Worm (Caenorhabditis elegans) whole organism, L1 larva: ENCODE data around the gene irld-40.

Experiments used
- alr-1 ChIP-seq: fragments of 200-800 bp; sonication (Bioruptor generic); optimal IDR thresholded peaks from 2 replicates; lab custom pipeline; 2018; ENCODE audit warnings: borderline replicate concordance, mild to moderate bottlenecking, missing genetic modification characterization, missing compliant biosample characterization
- aly-2 ChIP-seq: fragments of 150-350 bp; optimal IDR thresholded peaks from 2 replicates; lab custom pipeline; 2014; ENCODE audit warnings: missing biosample characterization, missing genetic modification characterization
- ama-1 ChIP-seq: fragments of 150-350 bp; optimal IDR thresholded peaks from 2 replicates; lab custom pipeline; 2014
- ceh-63 ChIP-seq: fragments of 200-800 bp; sonication (Bioruptor generic); optimal IDR thresholded peaks from 2 replicates; lab custom pipeline; 2018; ENCODE audit warnings: mild to moderate bottlenecking, missing genetic modification characterization, missing compliant biosample characterization
- ceh-88 ChIP-seq: fragments of 200-800 bp; sonication (Bioruptor generic); IDR thresholded peaks from 2 replicates; pipeline ENCODE4 v1.3.6; 2022; ENCODE audit warnings: missing genetic modification characterization, missing compliant biosample characterization
- efl-1 ChIP-seq, 4 experiments: fragments of 150-350 bp; optimal IDR thresholded peaks in 3 of 4; peaks in 1 of 4; 1 replicate in 1 of 4; 2 replicates in 3 of 4; lab custom pipeline; 2014; ENCODE audit warnings: missing biosample characterization in 2 of 4, missing genetic modification characterization in 2 of 4, missing genetic modification reagents in 2 of 4
- elt-2 ChIP-seq: sonication (generic microtip); optimal IDR thresholded peaks from 2 replicates; lab custom pipeline; 2016; ENCODE audit warnings: missing genetic modification characterization, mild to moderate bottlenecking, inconsistent platforms, missing compliant biosample characterization, missing genetic modification reagents
- ets-5 ChIP-seq: fragments of 200-800 bp; sonication (Bioruptor generic); IDR thresholded peaks from 2 replicates; pipeline ENCODE4 v1.3.6; 2022; ENCODE audit warnings: missing genetic modification characterization, missing compliant biosample characterization
- grh-1 ChIP-seq: fragments of 200-800 bp; sonication (Bioruptor generic); IDR thresholded peaks from 2 replicates; pipeline ENCODE4 v1.3.6; 2022; ENCODE audit warnings: missing genetic modification reagents, missing genetic modification characterization, missing compliant biosample characterization
- hpl-2 ChIP-seq: fragments of 150-350 bp; optimal IDR thresholded peaks from 2 replicates; lab custom pipeline; 2014; ENCODE audit warnings: missing biosample characterization, missing genetic modification reagents, missing genetic modification characterization
- lin-35 ChIP-seq, 2 experiments: fragments of 150-350 bp; optimal IDR thresholded peaks; 2 replicates each; lab custom pipeline; 2014; ENCODE audit warnings: missing biosample characterization in 2 of 2, missing genetic modification characterization in 2 of 2, missing genetic modification reagents in 2 of 2
- mab-9 ChIP-seq: fragments of 200-800 bp; sonication (Bioruptor generic); IDR thresholded peaks from 2 replicates; pipeline ENCODE4 v1.3.6; 2022; ENCODE audit warnings: missing genetic modification reagents, missing genetic modification characterization, missing compliant biosample characterization
- mdl-1 ChIP-seq, 2 experiments: fragments of 150-350 bp; optimal IDR thresholded peaks; 2 replicates each; lab custom pipeline; 2014 to 2017; ENCODE audit warnings: missing biosample characterization in 2 of 2, missing genetic modification characterization in 2 of 2, inconsistent platforms in 1 of 2
- nhr-11 ChIP-seq: fragments of 150-350 bp; optimal IDR thresholded peaks from 2 replicates; lab custom pipeline; 2014; ENCODE audit warnings: missing biosample characterization, missing genetic modification characterization
- nhr-237 ChIP-seq: fragments of 150-350 bp; optimal IDR thresholded peaks from 2 replicates; lab custom pipeline; 2014; ENCODE audit warnings: missing biosample characterization, missing genetic modification characterization
- nhr-76 ChIP-seq: sonication (generic microtip); optimal IDR thresholded peaks from 2 replicates; lab custom pipeline; 2017; ENCODE audit warnings: missing biosample characterization, missing genetic modification characterization
- nhr-77 ChIP-seq: fragments of 150-350 bp; optimal IDR thresholded peaks from 2 replicates; lab custom pipeline; 2014; ENCODE audit warnings: missing biosample characterization, missing genetic modification characterization
- nhr-84 ChIP-seq: sonication (generic microtip); optimal IDR thresholded peaks from 2 replicates; lab custom pipeline; 2017; ENCODE audit warnings: missing biosample characterization, missing genetic modification characterization
- nhr-90 ChIP-seq: sonication (generic microtip); optimal IDR thresholded peaks from 2 replicates; lab custom pipeline; 2016; ENCODE audit warnings: mild to moderate bottlenecking, missing genetic modification characterization, missing compliant biosample characterization; ENCODE audit not compliant: poor library complexity
- swsn-7 ChIP-seq: sonication (generic microtip); optimal IDR thresholded peaks from 2 replicates; lab custom pipeline; 2016; ENCODE audit warnings: missing genetic modification characterization, missing compliant biosample characterization
- unc-98 ChIP-seq: fragments of 200-800 bp; sonication (Bioruptor generic); IDR thresholded peaks from 2 replicates; pipeline ENCODE4 v1.3.6; 2022; ENCODE audit warnings: missing genetic modification characterization, missing compliant biosample characterization
- xbp-1 ChIP-seq: sonication (generic microtip); optimal IDR thresholded peaks from 2 replicates; lab custom pipeline; 2016; ENCODE audit warnings: missing genetic modification characterization, missing compliant biosample characterization

The irld-40 gene

DNA sequence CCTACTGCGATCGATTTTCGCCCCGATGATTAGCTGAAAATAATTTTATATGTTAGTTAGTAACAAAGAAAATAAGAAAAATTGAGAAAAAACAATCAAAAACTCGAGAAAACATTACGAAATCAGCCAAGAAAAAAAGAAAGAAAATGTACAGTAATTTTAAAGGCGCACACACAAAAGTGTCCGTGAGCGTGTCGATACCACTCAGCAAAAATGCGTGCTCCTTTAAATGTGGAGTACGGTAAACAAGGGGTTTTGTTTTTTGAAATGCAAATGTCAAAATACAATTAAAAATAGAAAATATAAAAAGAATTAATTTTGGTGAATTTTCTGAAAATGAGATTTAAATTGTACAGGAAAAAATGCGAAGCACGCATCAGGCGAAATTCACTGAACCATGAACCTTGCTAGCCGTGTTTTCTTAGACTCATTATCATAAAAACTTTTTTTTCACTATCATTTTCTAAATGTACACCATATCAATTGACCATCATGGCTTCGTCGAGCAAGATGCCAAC is 39.3 kb downstream of the irld-40 start, which contains the start of gene srw-90:
TSS of gene srw-90 (plus strand) at position 468 of the 518 bp plus-strand sequence.
- no peak for TF ChIP-seq ama-1 (lab: Kevin White, UChicago)
- no peak for TF ChIP-seq xbp-1
- TF ChIP-seq hpl-2 (GFP tag; lab: Kevin White, UChicago): no peak
- TF ChIP-seq nhr-11 (tag; lab: Kevin White, UChicago): no peak
- no peak for TF ChIP-seq elt-2 (tag; lab: Kevin White, UChicago)
- no peak for TF ChIP-seq nhr-76 (tag; lab: Kevin White, UChicago)
- no peak for TF ChIP-seq aly-2 (tag; lab: Kevin White, UChicago)
- TF ChIP-seq lin-35 (GFP tag; optimal IDR thresholded peaks at IDR 0.05; lab: Kevin White, UChicago): no peak
- TF ChIP-seq nhr-237: no peak
- TF ChIP-seq ceh-63 (GFP tag; lab: Kevin White, UChicago): no peak
- no peak for TF ChIP-seq nhr-77

DNA sequence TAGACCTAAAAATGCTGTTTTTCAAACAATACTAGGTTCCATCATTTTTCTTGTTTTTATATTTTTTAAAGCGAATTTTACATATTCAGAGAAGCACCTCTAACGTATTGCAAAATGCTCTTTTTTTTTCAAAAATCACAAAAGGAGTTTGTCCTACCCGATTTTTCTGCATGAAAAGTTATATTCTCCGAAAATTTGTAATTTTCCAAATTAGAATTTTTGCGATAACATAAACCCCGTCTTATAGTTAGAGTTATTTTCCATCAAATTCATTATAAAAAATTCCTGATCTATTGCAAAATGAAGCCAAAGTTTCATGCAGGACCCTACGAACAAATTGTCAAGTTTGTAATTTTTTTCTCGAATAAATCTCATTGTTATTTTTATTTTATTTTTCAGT is 46.1 kb downstream of the irld-40 start, which contains the start of gene srw-99:
TSS of gene srw-99 (plus strand) at position 301 of the 400 bp plus-strand sequence.
- TF ChIP-seq alr-1: no peak
- TF ChIP-seq efl-1 (optimal IDR thresholded peaks at IDR 0.05; lab: Kevin White, UChicago): no peak
- TF ChIP-seq efl-1 (GFP tag; optimal IDR thresholded peaks at IDR 0.05 in 1 of 2; lab: Kevin White, UChicago): no peak
- TF ChIP-seq, all 84 proteins: peak for 0

DNA sequence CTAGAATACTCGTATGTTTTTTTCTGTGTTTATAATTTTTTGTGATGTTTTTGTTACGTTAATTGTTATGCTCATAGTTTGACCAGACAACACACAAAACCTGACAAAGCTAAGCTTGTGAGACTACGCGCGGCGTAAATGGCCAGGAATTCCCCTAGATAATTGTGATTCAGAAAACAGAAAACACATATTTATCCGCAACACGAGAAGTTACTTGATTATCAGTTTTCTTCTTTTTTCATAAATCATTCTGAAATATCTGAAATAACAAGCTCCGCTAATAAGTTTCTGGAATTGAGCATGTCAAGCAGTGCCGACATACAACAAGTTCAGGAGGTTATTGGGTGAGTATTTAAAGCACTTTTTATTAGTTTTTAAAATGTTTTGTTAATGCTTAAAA is 48.5 kb downstream of the irld-40 start, which contains the start of gene srw-100:
TSS of gene srw-100 (plus strand) at position 301 of the 400 bp plus-strand sequence.
- TF ChIP-seq swsn-7 (tag; lab: Kevin White, UChicago) (no peak), nhr-84 (tag; lab: Kevin White, UChicago) (no peak), nhr-90 (tag; lab: Kevin White, UChicago) (no peak), mdl-1 (tag; optimal IDR thresholded peaks at IDR 0.05; lab: Kevin White, UChicago) (no peak)

DNA sequence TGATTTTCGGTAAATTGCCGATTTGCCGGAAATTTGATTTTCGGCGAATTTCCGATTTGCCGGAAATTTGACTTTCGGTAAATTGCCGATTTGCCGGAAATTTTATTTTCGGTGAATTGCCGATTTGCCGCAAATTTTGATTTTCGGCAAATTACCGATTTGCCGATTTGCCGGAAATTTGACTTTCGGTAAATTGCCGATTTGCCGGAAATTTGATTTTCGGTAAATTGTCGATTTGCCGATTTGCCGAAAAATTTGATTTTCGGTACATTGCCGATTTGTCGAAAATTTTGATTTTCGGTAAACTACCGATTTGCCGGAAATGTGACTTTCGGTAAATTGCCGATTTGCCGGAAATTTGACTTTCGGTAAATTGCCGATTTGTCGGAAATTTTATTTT is 51.4 kb downstream of the irld-40 start:
- TF ChIP-seq ceh-88 (peak; percentile 20; the same call in 1 of the 2 replicates), grh-1 (GFP tag; lab: Robert Waterston, UW) (0 out of 2 replicates have a peak, but pooled peaks have one; percentile 18), mab-9 (GFP tag; lab: Robert Waterston, UW) (peak; percentile 58; the same call in 1 of the 2 replicates), ets-5 (0 out of 2 replicates have a peak, but pooled peaks have one; percentile 17), unc-98 (GFP tag; lab: Robert Waterston, UW) (peak; percentile 44; the same call in 1 of the 2 replicates)
- TF ChIP-seq, all 84 proteins: peak for 5; not testable (repeated sequence) for 79
